Worm (Caenorhabditis elegans): ENCODE data around the gene enu-3.6.
A peak's percentile ranks its signal among the peaks of the same experiment; 100 is the strongest.

The enu-3.6 gene

ce11 chrIII:10706972-10707438 is 43.2 kb upstream of the enu-3.6 start, which contains the start of the genes Y39A1A.21 and Y39A1A.22:
Gene Y39A1A.21 (minus strand): TSS chrIII:10707022.
Gene Y39A1A.22 (minus strand): TSS chrIII:10707028.
- TF ChIP-seq egl-27 (tag; optimal IDR thresholded peaks at IDR 0.05) (no peak), R02D3.7 (tag; optimal IDR thresholded peaks at IDR 0.05) (peak; percentile 51), fos-1 (tag; optimal IDR thresholded peaks at IDR 0.05) (no peak), nhr-237 (tag; optimal IDR thresholded peaks at IDR 0.05) (no peak), ceh-28 (tag; optimal IDR thresholded peaks at IDR 0.05) (peak; percentile 67), nhr-77 (tag; optimal IDR thresholded peaks at IDR 0.05) (no peak), daf-12 (tag; optimal IDR thresholded peaks at IDR 0.05) (no peak), lin-39 (tag; optimal IDR thresholded peaks at IDR 0.05) (peak; percentile 70), ceh-9 (tag; optimal IDR thresholded peaks at IDR 0.05) (no peak), pqm-1 (tag; optimal IDR thresholded peaks at IDR 0.05) (no peak), sea-2 (GFP tag; optimal IDR thresholded peaks at IDR 0.05) (no peak), unc-62 (GFP tag; optimal IDR thresholded peaks at IDR 0.05) (no peak), jun-1 (tag; optimal IDR thresholded peaks at IDR 0.05) (peak; percentile 55), hmg-11 (tag; optimal IDR thresholded peaks at IDR 0.05) (peak; percentile 79), pha-4 (tag; optimal IDR thresholded peaks at IDR 0.05) (peak; percentile 81), aly-2 (tag; optimal IDR thresholded peaks at IDR 0.05) (no peak), elt-2 (tag; optimal IDR thresholded peaks at IDR 0.05) (peak; percentile 64), nhr-23 (tag; optimal IDR thresholded peaks at IDR 0.05) (peak; percentile 63), eor-1 (tag; optimal IDR thresholded peaks at IDR 0.05) (no peak), egl-5 (tag; optimal IDR thresholded peaks at IDR 0.05) (peak; percentile 72), ama-1 (optimal IDR thresholded peaks at IDR 0.05) (no peak), nhr-43 (tag; optimal IDR thresholded peaks at IDR 0.05; ENCODE audit: poor library complexity, severe bottlenecking) (peak; percentile 57), nhr-25 (tag; optimal IDR thresholded peaks at IDR 0.05) (no peak), ztf-4 (tag; optimal IDR thresholded peaks at IDR 0.05) (no peak), ztf-11 (tag; optimal IDR thresholded peaks at IDR 0.05) (no peak), snpc-4 (tag; optimal IDR thresholded peaks at IDR 0.05) (peak; percentile 79), lsy-12 (tag; optimal IDR thresholded peaks at IDR 0.05) (peak; percentile 44), nhr-28 (tag; optimal IDR thresholded peaks at IDR 0.05) (no peak), lin-15B (tag; optimal IDR thresholded peaks at IDR 0.05) (peak; percentile 83), nhr-67 (tag; optimal IDR thresholded peaks at IDR 0.05) (no peak), ceh-82 (tag; optimal IDR thresholded peaks at IDR 0.05) (peak; percentile 1), ZK546.5 (tag; optimal IDR thresholded peaks at IDR 0.05) (no peak), fkh-10 (GFP tag; optimal IDR thresholded peaks at IDR 0.05) (peak; percentile 83), nhr-76 (tag; optimal IDR thresholded peaks at IDR 0.05) (no peak), nfya-1 (tag; optimal IDR thresholded peaks at IDR 0.05; ENCODE audit: insufficient read depth) (peak; percentile 88), skn-1 (tag; optimal IDR thresholded peaks at IDR 0.05) (peak; percentile 59), tbx-2 (tag; optimal IDR thresholded peaks at IDR 0.05) (peak; percentile 76)

- TF ChIP-seq tbx-2 (tag; optimal IDR thresholded peaks at IDR 0.05): no peak
- TF ChIP-seq nhr-67 (tag; optimal IDR thresholded peaks at IDR 0.05): no peak
- no peak for TF ChIP-seq ceh-28 (tag; optimal IDR thresholded peaks at IDR 0.05)
- TF ChIP-seq hmg-11 (tag; optimal IDR thresholded peaks at IDR 0.05): no peak
- TF ChIP-seq ZK546.5 (tag; optimal IDR thresholded peaks at IDR 0.05): no peak
- TF ChIP-seq ceh-82 (tag; optimal IDR thresholded peaks at IDR 0.05): no peak
- no peak for TF ChIP-seq nhr-25 (tag; optimal IDR thresholded peaks at IDR 0.05)
- TF ChIP-seq lin-39 (tag; optimal IDR thresholded peaks at IDR 0.05): no peak
- no peak for TF ChIP-seq pha-4 (tag; optimal IDR thresholded peaks at IDR 0.05)
- no peak for TF ChIP-seq eor-1 (tag; optimal IDR thresholded peaks at IDR 0.05)
- TF ChIP-seq skn-1 (tag; optimal IDR thresholded peaks at IDR 0.05): no peak
- no peak for TF ChIP-seq R02D3.7 (tag; optimal IDR thresholded peaks at IDR 0.05)
These were observed 42.8 kb upstream of the enu-3.6 start, which contains the start of gene mrpl-12 for ce11 chrIII:10707461-10707860. Gene mrpl-12 (plus strand): TSS chrIII:10707761.

- TF ChIP-seq daf-12 (tag; optimal IDR thresholded peaks at IDR 0.05): no peak
These were observed 41.8 kb upstream of the enu-3.6 start for ce11 chrIII:10708484-10708883.

- TF ChIP-seq unc-39 (tag; optimal IDR thresholded peaks at IDR 0.05) (no peak), ceh-28 (tag; optimal IDR thresholded peaks at IDR 0.05) (no peak), pha-4 (tag; optimal IDR thresholded peaks at IDR 0.05) (no peak), nhr-23 (tag; optimal IDR thresholded peaks at IDR 0.05) (no peak), eor-1 (tag; optimal IDR thresholded peaks at IDR 0.05) (no peak), fkh-2 (tag; optimal IDR thresholded peaks at IDR 0.05) (no peak), ceh-9 (tag; optimal IDR thresholded peaks at IDR 0.05) (no peak)
These were observed 40.6 kb upstream of the enu-3.6 start for ce11 chrIII:10709676-10710075.
